Worm (Caenorhabditis elegans): ENCODE data around the gene sptl-2.
A peak's percentile ranks its signal among the peaks of the same experiment; 100 is the strongest.

Gene sptl-2

ce11 chrV:8018919-8019318 lies 1.9 kb downstream of the sptl-2 start:
- TF ChIP-seq elt-2 (tag; optimal IDR thresholded peaks at IDR 0.05): peak; percentile 18
- no peak for TF ChIP-seq blmp-1 (tag; optimal IDR thresholded peaks at IDR 0.05)

ce11 chrV:8019783-8020182 lies 2.8 kb downstream of the sptl-2 start:
- peak; percentile 1 for TF ChIP-seq pqm-1 (tag; optimal IDR thresholded peaks at IDR 0.05)
- TF ChIP-seq elt-2 (tag; optimal IDR thresholded peaks at IDR 0.05): peak; percentile 17
- TF ChIP-seq irx-1 (tag; optimal IDR thresholded peaks at IDR 0.05): no peak

ce11 chrV:8022040-8022439 lies 5.0 kb downstream of the sptl-2 start, which contains the start of gene ech-3:
ech-3 (plus strand) TSS chrV:8022217.
- TF ChIP-seq tbx-2 (tag; optimal IDR thresholded peaks at IDR 0.05) (no peak), egl-13 (tag; optimal IDR thresholded peaks at IDR 0.05) (no peak), hlh-17 (GFP tag; optimal IDR thresholded peaks at IDR 0.05; ENCODE audit: borderline replicate concordance) (no peak), mep-1 (tag; optimal IDR thresholded peaks at IDR 0.05) (no peak), pqm-1 (tag; optimal IDR thresholded peaks at IDR 0.05) (no peak), nhr-76 (tag; optimal IDR thresholded peaks at IDR 0.05) (no peak), nhr-20 (tag; optimal IDR thresholded peaks at IDR 0.05) (peak; percentile 31), irx-1 (tag; optimal IDR thresholded peaks at IDR 0.05) (no peak), xbp-1 (tag; optimal IDR thresholded peaks at IDR 0.05) (no peak), elt-2 (tag; optimal IDR thresholded peaks at IDR 0.05) (no peak), blmp-1 (tag; optimal IDR thresholded peaks at IDR 0.05) (peak; percentile 8), skn-1 (tag; optimal IDR thresholded peaks at IDR 0.05) (no peak), hlh-4 (tag; optimal IDR thresholded peaks at IDR 0.05) (no peak), nhr-77 (tag; optimal IDR thresholded peaks at IDR 0.05) (no peak), lin-13 (GFP tag; optimal IDR thresholded peaks at IDR 0.05) (no peak), pag-3 (tag; optimal IDR thresholded peaks at IDR 0.05; ENCODE audit: borderline replicate concordance, insufficient read depth) (no peak), efl-1 (optimal IDR thresholded peaks at IDR 0.05) (peak in 1 of 2 experiments; percentile 5), efl-1 (GFP tag; optimal IDR thresholded peaks at IDR 0.05 in 1 of 2) (peak in 1 of 2 experiments; percentile 84), lin-39 (tag; optimal IDR thresholded peaks at IDR 0.05) (no peak), nhr-84 (tag; optimal IDR thresholded peaks at IDR 0.05) (no peak), lsy-2 (tag; optimal IDR thresholded peaks at IDR 0.05) (no peak), lin-35 (GFP tag; optimal IDR thresholded peaks at IDR 0.05) (peak in 1 of 2 experiments; percentile 30), mdl-1 (tag; optimal IDR thresholded peaks at IDR 0.05) (no peak), ets-5 (GFP tag; IDR thresholded peaks at IDR 0.05) (no peak), pax-3 (tag; optimal IDR thresholded peaks at IDR 0.05) (no peak)

- TF ChIP-seq Y116A8C.19 (tag; optimal IDR thresholded peaks at IDR 0.05; ENCODE audit: borderline replicate concordance) (no peak), snpc-4 (tag; optimal IDR thresholded peaks at IDR 0.05) (no peak), nhr-20 (tag; optimal IDR thresholded peaks at IDR 0.05) (no peak), nhr-76 (tag; optimal IDR thresholded peaks at IDR 0.05) (no peak), dpl-1 (GFP tag; optimal IDR thresholded peaks at IDR 0.05) (peak in 2 of 3 experiments; percentile 47 to 60), nhr-85 (tag) (no peak), pag-3 (tag; optimal IDR thresholded peaks at IDR 0.05; ENCODE audit: borderline replicate concordance, insufficient read depth) (no peak), unc-62 (GFP tag; optimal IDR thresholded peaks at IDR 0.05) (no peak), unc-30 (tag; optimal IDR thresholded peaks at IDR 0.05) (no peak), C16A3.4 (tag; optimal IDR thresholded peaks at IDR 0.05) (peak; percentile 55), hpl-2 (GFP tag; optimal IDR thresholded peaks at IDR 0.05) (no peak), snu-23 (GFP tag; optimal IDR thresholded peaks at IDR 0.05) (peak; percentile 19), nhr-28 (tag; optimal IDR thresholded peaks at IDR 0.05) (no peak), nhr-77 (tag; optimal IDR thresholded peaks at IDR 0.05) (no peak), fkh-4 (tag; optimal IDR thresholded peaks at IDR 0.05; ENCODE audit: borderline replicate concordance) (no peak), ama-1 (optimal IDR thresholded peaks at IDR 0.05) (no peak), mdl-1 (tag; optimal IDR thresholded peaks at IDR 0.05) (peak in 1 of 2 experiments; percentile 17), ces-1 (GFP tag; optimal IDR thresholded peaks at IDR 0.05) (no peak), unc-86 (tag; optimal IDR thresholded peaks at IDR 0.05) (no peak), mef-2 (tag; optimal IDR thresholded peaks at IDR 0.05) (no peak), zag-1 (tag; optimal IDR thresholded peaks at IDR 0.05) (no peak), lin-39 (tag; optimal IDR thresholded peaks at IDR 0.05) (no peak), egl-13 (tag; optimal IDR thresholded peaks at IDR 0.05) (no peak), F16B12.6 (tag; optimal IDR thresholded peaks at IDR 0.05) (peak; percentile 80), lsy-2 (tag; optimal IDR thresholded peaks at IDR 0.05) (peak; percentile 28 to 95), efl-3 (GFP tag; optimal IDR thresholded peaks at IDR 0.05) (no peak), lin-14 (GFP tag; optimal IDR thresholded peaks at IDR 0.05) (no peak), C34B4.2 (tag; optimal IDR thresholded peaks at IDR 0.05) (no peak), unc-130 (tag; optimal IDR thresholded peaks at IDR 0.05) (peak; percentile 28), lin-35 (GFP tag; optimal IDR thresholded peaks at IDR 0.05) (peak; percentile 29 to 58), efl-1 (optimal IDR thresholded peaks at IDR 0.05) (peak; percentile 62 to 70), efl-1 (GFP tag; optimal IDR thresholded peaks at IDR 0.05 in 1 of 2) (peak; percentile 61 to 79)
Observed at ce11 chrV:8024752-8025151, 7.7 kb downstream of the sptl-2 start, which contains the start of gene F43H9.3. F43H9.3 (minus strand) TSS chrV:8024940.

All from whole organism, L1 larva.